Fruit fly (Drosophila melanogaster) whole organism, prepupa: Measurements from ENCODE around the gene ND-30.
A peak's percentile ranks its signal among the peaks of the same experiment; 100 is the strongest.

Source experiments
- Blimp-1 ChIP-seq: fragments of 200-800 bp; sonication (Bioruptor generic); optimal IDR thresholded peaks from 3 replicates; lab custom pipeline; 2017; ENCODE audit warnings: missing biosample characterization, missing genetic modification characterization, mild to moderate bottlenecking, moderate library complexity, missing genetic modification reagents
- CG10631 ChIP-seq: fragments of 200-800 bp; sonication (Bioruptor generic); optimal IDR thresholded peaks from 2 replicates; lab custom pipeline; 2016; ENCODE audit warnings: missing biosample characterization, missing genetic modification characterization
- CG11294 ChIP-seq: fragments of 200-800 bp; sonication (Bioruptor generic); IDR thresholded peaks from 2 replicates; pipeline ENCODE4 v1.3.6; 2022; ENCODE audit warnings: missing biosample characterization, missing genetic modification characterization
- CG11902 ChIP-seq: fragments of 200-800 bp; sonication (Bioruptor generic); optimal IDR thresholded peaks from 3 replicates; lab custom pipeline; 2016; ENCODE audit warnings: missing biosample characterization, missing genetic modification characterization
- CG1621 ChIP-seq: fragments of 200-800 bp; sonication (Bioruptor generic); optimal IDR thresholded peaks from 3 replicates; lab custom pipeline; 2018; ENCODE audit warnings: missing biosample characterization, mild to moderate bottlenecking, missing genetic modification characterization
- CG16779 ChIP-seq: fragments of 200-800 bp; sonication (Bioruptor generic); optimal IDR thresholded peaks from 3 replicates; lab custom pipeline; 2017; ENCODE audit warnings: missing biosample characterization, mild to moderate bottlenecking, missing genetic modification characterization
- CG3032 ChIP-seq: fragments of 200-800 bp; optimal IDR thresholded peaks from 2 replicates; lab custom pipeline; 2019; ENCODE audit warnings: missing biosample characterization, mild to moderate bottlenecking, missing genetic modification characterization, moderate library complexity
- CG31627 ChIP-seq: fragments of 200-800 bp; sonication (Bioruptor generic); optimal IDR thresholded peaks from 3 replicates; lab custom pipeline; 2016; ENCODE audit warnings: missing biosample characterization, missing genetic modification characterization
- CG32006 ChIP-seq: fragments of 200-800 bp; sonication (Bioruptor generic); optimal IDR thresholded peaks from 3 replicates; lab custom pipeline; 2017; ENCODE audit warnings: missing biosample characterization, mild to moderate bottlenecking, missing genetic modification characterization
- CG3919 ChIP-seq: fragments of 200-800 bp; sonication (Bioruptor generic); optimal IDR thresholded peaks from 3 replicates; lab custom pipeline; 2016; ENCODE audit warnings: missing biosample characterization, missing genetic modification characterization
- CG4318 ChIP-seq: fragments of 200-800 bp; sonication (Bioruptor generic); optimal IDR thresholded peaks from 3 replicates; lab custom pipeline; 2017; ENCODE audit warnings: missing biosample characterization, mild to moderate bottlenecking, missing genetic modification characterization
- CG6163 ChIP-seq: fragments of 200-800 bp; sonication (Bioruptor generic); IDR thresholded peaks from 3 replicates; pipeline ENCODE4 v1.3.6; 2022; ENCODE audit warnings: missing biosample characterization, missing genetic modification characterization
- CG6792 ChIP-seq: fragments of 200-800 bp; sonication (Bioruptor generic); optimal IDR thresholded peaks from 3 replicates; lab custom pipeline; 2016; ENCODE audit warnings: missing biosample characterization, missing genetic modification characterization
- CG6808 ChIP-seq: fragments of 200-800 bp; sonication (Bioruptor generic); optimal IDR thresholded peaks from 3 replicates; lab custom pipeline; 2017; ENCODE audit warnings: missing biosample characterization, missing genetic modification characterization, mild to moderate bottlenecking, moderate library complexity, missing genetic modification reagents
- CG6854 ChIP-seq: fragments of 200-800 bp; sonication (Bioruptor generic); optimal IDR thresholded peaks from 2 replicates; lab custom pipeline; 2017; ENCODE audit warnings: missing biosample characterization, mild to moderate bottlenecking, missing genetic modification characterization
- CG7368 ChIP-seq: fragments of 200-800 bp; sonication (Bioruptor generic); optimal IDR thresholded peaks from 3 replicates; lab custom pipeline; 2016; ENCODE audit warnings: missing biosample characterization, missing genetic modification characterization
- CG8119 ChIP-seq: fragments of 200-800 bp; sonication (Bioruptor generic); IDR thresholded peaks from 3 replicates; pipeline ENCODE4 v1.3.6; 2022; ENCODE audit warnings: missing biosample characterization, missing genetic modification characterization
- CG8319 ChIP-seq: fragments of 200-800 bp; sonication (Bioruptor generic); optimal IDR thresholded peaks from 3 replicates; lab custom pipeline; 2016; ENCODE audit warnings: missing biosample characterization, missing genetic modification characterization
- CG8632 ChIP-seq: fragments of 200-800 bp; sonication (Bioruptor generic); optimal IDR thresholded peaks from 3 replicates; lab custom pipeline; 2016; ENCODE audit warnings: missing biosample characterization, missing genetic modification characterization
- CG9139 ChIP-seq: fragments of 200-800 bp; sonication (Bioruptor generic); optimal IDR thresholded peaks from 3 replicates; lab custom pipeline; 2017; ENCODE audit warnings: missing biosample characterization, mild to moderate bottlenecking, missing genetic modification characterization
- Eip93F ChIP-seq: fragments of 200-800 bp; sonication (Bioruptor generic); optimal IDR thresholded peaks from 2 replicates; lab custom pipeline; 2016; ENCODE audit warnings: missing biosample characterization, mild to moderate bottlenecking, missing genetic modification characterization
- Ets21C ChIP-seq: fragments of 200-800 bp; sonication (Bioruptor generic); optimal IDR thresholded peaks from 3 replicates; lab custom pipeline; 2016; ENCODE audit warnings: missing biosample characterization, missing genetic modification characterization
- Ets96B ChIP-seq: fragments of 200-800 bp; optimal IDR thresholded peaks from 2 replicates; lab custom pipeline; 2019; ENCODE audit warnings: missing biosample characterization, mild to moderate bottlenecking, missing genetic modification characterization, moderate library complexity
- Gug ChIP-seq: fragments of 200-800 bp; sonication (Bioruptor generic); IDR thresholded peaks from 2 replicates; pipeline ENCODE4 v1.3.6; 2022; ENCODE audit warnings: missing biosample characterization, missing genetic modification characterization
- Hr38 ChIP-seq: sonication (Bioruptor generic); optimal IDR thresholded peaks from 2 replicates; lab custom pipeline; 2016; ENCODE audit warnings: missing biosample characterization, missing genetic modification characterization
- Hr39 ChIP-seq: fragments of 200-800 bp; sonication (Bioruptor generic); optimal IDR thresholded peaks from 2 replicates; lab custom pipeline; 2016; ENCODE audit warnings: missing biosample characterization, missing genetic modification characterization
- Hr4 ChIP-seq: fragments of 200-800 bp; sonication (Bioruptor generic); optimal IDR thresholded peaks from 3 replicates; lab custom pipeline; 2016; ENCODE audit warnings: missing biosample characterization, missing genetic modification characterization
- Met ChIP-seq: fragments of 200-800 bp; sonication (Bioruptor generic); optimal IDR thresholded peaks from 3 replicates; lab custom pipeline; 2016; ENCODE audit warnings: missing biosample characterization, missing genetic modification characterization
- OdsH ChIP-seq: fragments of 200-800 bp; sonication (Bioruptor generic); optimal IDR thresholded peaks from 3 replicates; lab custom pipeline; 2016; ENCODE audit warnings: missing biosample characterization, missing genetic modification characterization
- Sox102F ChIP-seq: fragments of 200-800 bp; sonication (Bioruptor generic); optimal IDR thresholded peaks from 2 replicates; lab custom pipeline; 2016; ENCODE audit warnings: missing biosample characterization, mild to moderate bottlenecking, missing genetic modification characterization
- Sox14 ChIP-seq: fragments of 200-800 bp; sonication (Bioruptor generic); optimal IDR thresholded peaks from 3 replicates; lab custom pipeline; 2016; ENCODE audit warnings: missing biosample characterization, missing genetic modification characterization
- Sox15 ChIP-seq: fragments of 200-800 bp; sonication (Bioruptor generic); optimal IDR thresholded peaks from 3 replicates; lab custom pipeline; 2016; ENCODE audit warnings: missing biosample characterization, missing genetic modification characterization
- achi ChIP-seq: fragments of 200-800 bp; sonication (Bioruptor generic); optimal IDR thresholded peaks from 3 replicates; lab custom pipeline; 2016; ENCODE audit warnings: missing biosample characterization, missing genetic modification characterization
- acj6 ChIP-seq: fragments of 200-800 bp; sonication (Bioruptor generic); optimal IDR thresholded peaks from 3 replicates; lab custom pipeline; 2016; ENCODE audit warnings: missing biosample characterization, missing genetic modification characterization
- dac ChIP-seq: fragments of 200-800 bp; sonication (Bioruptor generic); optimal IDR thresholded peaks from 2 replicates; lab custom pipeline; 2017; ENCODE audit warnings: missing biosample characterization, mild to moderate bottlenecking, missing genetic modification characterization
- eg ChIP-seq: fragments of 200-800 bp; sonication (Bioruptor generic); IDR thresholded peaks from 3 replicates; pipeline ENCODE4 v1.3.6; 2022; ENCODE audit warnings: missing biosample characterization, missing genetic modification characterization
- esn ChIP-seq: fragments of 200-800 bp; sonication (Bioruptor generic); optimal IDR thresholded peaks from 2 replicates; lab custom pipeline; 2016; ENCODE audit warnings: missing biosample characterization, mild to moderate bottlenecking, missing genetic modification characterization, moderate library complexity
- fd85E ChIP-seq: fragments of 200-800 bp; sonication (Bioruptor generic); optimal IDR thresholded peaks from 3 replicates; lab custom pipeline; 2016; ENCODE audit warnings: missing biosample characterization, missing genetic modification characterization
- fkh ChIP-seq: fragments of 200-800 bp; sonication (Bioruptor generic); optimal IDR thresholded peaks from 3 replicates; lab custom pipeline; 2017; ENCODE audit warnings: missing biosample characterization, mild to moderate bottlenecking, missing genetic modification characterization, moderate library complexity
- net ChIP-seq: fragments of 200-800 bp; sonication (Bioruptor generic); optimal IDR thresholded peaks from 3 replicates; lab custom pipeline; 2016; ENCODE audit warnings: missing biosample characterization, missing genetic modification characterization
- pdm3 ChIP-seq: fragments of 200-800 bp; sonication (Bioruptor generic); optimal IDR thresholded peaks from 3 replicates; lab custom pipeline; 2016; ENCODE audit warnings: missing biosample characterization, missing genetic modification characterization
- salr ChIP-seq, 2 experiments: fragments of 200-800 bp; sonication (Bioruptor generic); optimal IDR thresholded peaks; 3 replicates each; lab custom pipeline; 2016 to 2018; ENCODE audit warnings: missing biosample characterization in 2 of 2, missing genetic modification characterization in 2 of 2, mild to moderate bottlenecking in 1 of 2
- spab ChIP-seq: fragments of 200-800 bp; sonication (Bioruptor generic); optimal IDR thresholded peaks from 2 replicates; lab custom pipeline; 2017; ENCODE audit warnings: missing biosample characterization, mild to moderate bottlenecking, missing genetic modification characterization, missing genetic modification reagents
- ss ChIP-seq, 2 experiments: fragments of 200-800 bp; sonication (Bioruptor generic); optimal IDR thresholded peaks; 2 replicates in 1 of 2; 3 replicates in 1 of 2; lab custom pipeline; 2017 to 2018; ENCODE audit warnings: mild to moderate bottlenecking in 2 of 2, missing biosample characterization in 2 of 2, missing genetic modification characterization in 2 of 2, moderate library complexity in 1 of 2
- svp ChIP-seq: fragments of 200-800 bp; sonication (Bioruptor generic); peaks from one replicate; lab custom pipeline; 2016; ENCODE audit warnings: missing biosample characterization, missing genetic modification characterization
- topi ChIP-seq: fragments of 200-800 bp; sonication (Bioruptor generic); optimal IDR thresholded peaks from 3 replicates; lab custom pipeline; 2016; ENCODE audit warnings: missing biosample characterization, missing genetic modification characterization

ND-30 gene

dm6 chr3L:3148125-3149059 is 11.0 kb downstream of the ND-30 start, which contains the start of the genes Usp5 and BtbVII (continued):
- TF ChIP-seq CG31627 (GFP tag; lab: Kevin White, UChicago): peak; percentile 72
- peak; percentile 51 for TF ChIP-seq net (GFP tag; lab: Kevin White, UChicago)
- TF ChIP-seq fd85E (GFP tag; lab: Kevin White, UChicago): no peak
- TF ChIP-seq pdm3: no peak
- peak; percentile 17 for TF ChIP-seq CG16779
- no peak; the same call in 1 of the 2 replicates for TF ChIP-seq CG11294 (GFP tag; lab: Robert Waterston, UW)
- TF ChIP-seq esn: peak; percentile 72
- 0 out of 3 replicates have a peak, but pooled peaks have one; percentile 10 for TF ChIP-seq eg
- TF ChIP-seq CG32006 (GFP tag; lab: Kevin White, UChicago): peak; percentile 29
- TF ChIP-seq CG8319: no peak
- peak; percentile 60 for TF ChIP-seq Ets21C (GFP tag; lab: Kevin White, UChicago)
- TF ChIP-seq fkh (GFP tag; lab: Kevin White, UChicago): peak; percentile 94
- TF ChIP-seq Sox102F (GFP tag; lab: Kevin White, UChicago): no peak
- peak; percentile 31 for TF ChIP-seq Ets96B (tag; lab: Kevin White, UChicago)
- TF ChIP-seq dac (GFP tag; lab: Kevin White, UChicago): no peak
- TF ChIP-seq CG1621 (tag; lab: Kevin White, UChicago): peak; percentile 18
- no peak for TF ChIP-seq CG7368 (GFP tag; lab: Kevin White, UChicago)
- no peak for TF ChIP-seq Blimp-1 (GFP tag; lab: Kevin White, UChicago)
- TF ChIP-seq topi: peak; percentile 49
- peak in 1 of 2 experiments; percentile 12 for TF ChIP-seq salr (GFP tag; optimal IDR thresholded peaks at IDR 0.05; lab: Kevin White, UChicago)
- peak; percentile 52 for TF ChIP-seq achi
- TF ChIP-seq CG3919 (GFP tag; lab: Kevin White, UChicago): peak; percentile 43
- TF ChIP-seq Hr38 (GFP tag; lab: Kevin White, UChicago): no peak
- no peak for TF ChIP-seq CG4318 (GFP tag; lab: Kevin White, UChicago)
- no peak for TF ChIP-seq Eip93F (GFP tag; lab: Kevin White, UChicago)
- TF ChIP-seq CG11902 (GFP tag; lab: Kevin White, UChicago): no peak
- peak; percentile 68 for TF ChIP-seq Met (GFP tag; lab: Kevin White, UChicago)
- no peak for TF ChIP-seq Hr39
- peak; percentile 39 for TF ChIP-seq CG3032
- TF ChIP-seq CG6163 (GFP tag; lab: Robert Waterston, UW): no peak
- no peak for TF ChIP-seq OdsH (GFP tag; lab: Kevin White, UChicago)
- peak; percentile 70 for TF ChIP-seq acj6
- peak; percentile 53 for TF ChIP-seq Gug (GFP tag; lab: Robert Waterston, UW)
- no peak for TF ChIP-seq Hr4

dm6 chr3L:3143383-3143962 is 15.9 kb downstream of the ND-30 start, which contains the start of the genes CG11537 and Alg2:
Gene CG11537 (minus strand): TSS chr3L:3143457.
Gene Alg2 (plus strand): TSS chr3L:3143808.
- TF ChIP-seq CG8632 (no peak), acj6 (no peak), CG8119 (GFP tag; lab: Robert Waterston, UW) (no peak), Hr4 (no peak), CG9139 (no peak), CG6808 (GFP tag; lab: Kevin White, UChicago) (no peak), spab (GFP tag; lab: Kevin White, UChicago) (no peak), CG6792 (GFP tag; lab: Kevin White, UChicago) (peak; percentile 11), OdsH (GFP tag; lab: Kevin White, UChicago) (peak; percentile 34), Sox14 (GFP tag; lab: Kevin White, UChicago) (peak; percentile 40), eg (no peak), CG31627 (GFP tag; lab: Kevin White, UChicago) (peak; percentile 15), salr (GFP tag; optimal IDR thresholded peaks at IDR 0.05; lab: Kevin White, UChicago) (peak in 1 of 2 experiments; percentile 7), net (GFP tag; lab: Kevin White, UChicago) (no peak), svp (GFP tag; lab: Kevin White, UChicago) (peak; percentile 64), Blimp-1 (GFP tag; lab: Kevin White, UChicago) (no peak), pdm3 (no peak), CG32006 (GFP tag; lab: Kevin White, UChicago) (no peak), CG16779 (no peak), Eip93F (GFP tag; lab: Kevin White, UChicago) (no peak), CG6854 (no peak), Hr38 (GFP tag; lab: Kevin White, UChicago) (no peak), achi (peak; percentile 88), CG10631 (GFP tag; lab: Kevin White, UChicago) (no peak), CG3919 (GFP tag; lab: Kevin White, UChicago) (peak; percentile 31), ss (GFP tag; optimal IDR thresholded peaks at IDR 0.05; lab: Kevin White, UChicago) (peak in 1 of 2 experiments; percentile 12), Sox15 (GFP tag; lab: Kevin White, UChicago) (no peak)
